Fruit fly (Drosophila melanogaster) whole organism, wandering third instar larva: ENCODE data around the gene ham.

Experiments
- Abd-B ChIP-seq: fragments of >200 bp; optimal IDR thresholded peaks from 2 replicates; lab custom pipeline; 2017; ENCODE audit warnings: missing biosample characterization, missing genetic modification characterization
- CG32264 ChIP-seq: fragments of 200-800 bp; sonication (Bioruptor generic); optimal IDR thresholded peaks from 2 replicates; lab custom pipeline; 2016; ENCODE audit warnings: missing biosample characterization, missing genetic modification characterization
- CG9705 ChIP-seq: fragments of 200-800 bp; sonication (Bioruptor generic); optimal IDR thresholded peaks from 2 replicates; lab custom pipeline; 2018; ENCODE audit warnings: missing biosample characterization, mild to moderate bottlenecking, missing genetic modification characterization
- CrebA ChIP-seq: fragments of 200-800 bp; sonication (Bioruptor generic); optimal IDR thresholded peaks from 2 replicates; lab custom pipeline; 2016; ENCODE audit warnings: missing biosample characterization, mild to moderate bottlenecking, missing genetic modification characterization, borderline replicate concordance
- Dfd ChIP-seq: fragments of >200 bp; optimal IDR thresholded peaks from 2 replicates; lab custom pipeline; 2017; ENCODE audit warnings: missing biosample characterization, missing genetic modification characterization
- Dif ChIP-seq: fragments of 200-275, 200-300 bp; sonication (Bioruptor generic); optimal IDR thresholded peaks from 2 replicates; lab custom pipeline; 2018; ENCODE audit warnings: missing biosample characterization, missing genetic modification characterization; ENCODE audit not compliant: partially characterized antibody
- GATAd ChIP-seq: sonication (Bioruptor generic); optimal IDR thresholded peaks from 2 replicates; lab custom pipeline; 2016; ENCODE audit warnings: missing biosample characterization, missing genetic modification characterization
- HLH106 ChIP-seq: fragments of 200-800 bp; optimal IDR thresholded peaks from 3 replicates; lab custom pipeline; 2019; ENCODE audit warnings: missing biosample characterization, mild to moderate bottlenecking, missing genetic modification characterization, moderate library complexity
- Hnf4 ChIP-seq: fragments of 200-800 bp; sonication (Bioruptor generic); optimal IDR thresholded peaks from 2 replicates; lab custom pipeline; 2016; ENCODE audit warnings: missing biosample characterization, mild to moderate bottlenecking, missing genetic modification characterization
- Hr83 ChIP-seq: fragments of 200-300 bp; sonication (Bioruptor generic); optimal IDR thresholded peaks from 2 replicates; lab custom pipeline; 2016; ENCODE audit warnings: missing biosample characterization, mild to moderate bottlenecking, missing genetic modification characterization, moderate library complexity; ENCODE audit not compliant: poor library complexity, severe bottlenecking
- Jra ChIP-seq: sonication (Bioruptor generic); optimal IDR thresholded peaks from 2 replicates; lab custom pipeline; 2016; ENCODE audit warnings: missing biosample characterization, missing genetic modification characterization
- Mio ChIP-seq: sonication (Bioruptor generic); optimal IDR thresholded peaks from 2 replicates; lab custom pipeline; 2016; ENCODE audit warnings: missing biosample characterization, missing genetic modification characterization
- Myc ChIP-seq: fragments of >200 bp; optimal IDR thresholded peaks from 2 replicates; lab custom pipeline; 2017
- N ChIP-seq: fragments of >200 bp; optimal IDR thresholded peaks from 2 replicates; lab custom pipeline; 2018; ENCODE audit warnings: missing biosample characterization, missing external identifiers, missing genetic modification characterization
- OdsH ChIP-seq: fragments of 200-800 bp; sonication (Bioruptor generic); optimal IDR thresholded peaks from 2 replicates; lab custom pipeline; 2016; ENCODE audit warnings: missing biosample characterization, mild to moderate bottlenecking, missing genetic modification characterization
- Rel ChIP-seq, 2 experiments: fragments of 200-800 bp; sonication (Bioruptor generic) in 1 of 2; optimal IDR thresholded peaks; 2 replicates in 1 of 2; 3 replicates in 1 of 2; lab custom pipeline; 2016 to 2019; ENCODE audit warnings: mild to moderate bottlenecking in 2 of 2, missing biosample characterization in 2 of 2, missing genetic modification characterization in 2 of 2, moderate library complexity in 1 of 2
- Sp1 ChIP-seq: fragments of 200-800 bp; sonication (Bioruptor generic); optimal IDR thresholded peaks from 3 replicates; lab custom pipeline; 2019; ENCODE audit warnings: missing biosample characterization, mild to moderate bottlenecking, missing genetic modification characterization, moderate library complexity
- Vsx2 ChIP-seq: fragments of 200-300, 225-300 bp; sonication (Bioruptor generic); optimal IDR thresholded peaks from 2 replicates; lab custom pipeline; 2018; ENCODE audit warnings: missing biosample characterization, missing genetic modification characterization; ENCODE audit not compliant: partially characterized antibody
- br ChIP-seq: fragments of 200-800 bp; sonication (Bioruptor generic); optimal IDR thresholded peaks from 2 replicates; lab custom pipeline; 2016; ENCODE audit warnings: missing biosample characterization, missing genetic modification characterization
- brk ChIP-seq: fragments of 200-800 bp; sonication (Bioruptor generic); optimal IDR thresholded peaks from 2 replicates; lab custom pipeline; 2016; ENCODE audit warnings: missing biosample characterization, mild to moderate bottlenecking, missing genetic modification characterization
- dl ChIP-seq, 2 experiments: fragments of 175-275, 200-275 bp in 1 of 2; fragments of 200-275 bp in 1 of 2; sonication (Bioruptor generic); optimal IDR thresholded peaks; lab custom pipeline; 2018; ENCODE audit warnings: mild to moderate bottlenecking in 2 of 2, missing biosample characterization in 2 of 2, missing genetic modification characterization in 2 of 2, moderate library complexity in 2 of 2; ENCODE audit not compliant: partially characterized antibody in 2 of 2, insufficient read depth in 1 of 2
- dmrt93B ChIP-seq: fragments of 200-800 bp; sonication (Bioruptor generic); optimal IDR thresholded peaks from 2 replicates; lab custom pipeline; 2018; ENCODE audit warnings: missing biosample characterization, mild to moderate bottlenecking, missing genetic modification characterization
- ey ChIP-seq: fragments of 200-800 bp; sonication (Bioruptor generic); optimal IDR thresholded peaks from 2 replicates; lab custom pipeline; 2016; ENCODE audit warnings: missing biosample characterization, missing genetic modification characterization
- foxo ChIP-seq, 2 experiments: fragments of 200-800 bp; sonication (Bioruptor generic); optimal IDR thresholded peaks; 2 replicates in 1 of 2; 3 replicates in 1 of 2; lab custom pipeline; 2016 to 2017; ENCODE audit warnings: missing biosample characterization in 2 of 2, missing genetic modification characterization in 2 of 2
- fru ChIP-seq: fragments of 200-800 bp; sonication (Bioruptor generic); optimal IDR thresholded peaks from 3 replicates; lab custom pipeline; 2016; ENCODE audit warnings: missing biosample characterization, mild to moderate bottlenecking, missing genetic modification characterization
- jim ChIP-seq: fragments of 175-275, 200-325 bp; sonication (Bioruptor generic); optimal IDR thresholded peaks from 2 replicates; lab custom pipeline; 2016; ENCODE audit warnings: missing biosample characterization, mild to moderate bottlenecking, missing genetic modification characterization
- lola ChIP-seq: fragments of >200 bp; optimal IDR thresholded peaks from 2 replicates; lab custom pipeline; 2017; ENCODE audit warnings: missing biosample characterization, missing genetic modification characterization
- pan ChIP-seq: fragments of >200 bp; optimal IDR thresholded peaks from 2 replicates; lab custom pipeline; 2017
- rgr ChIP-seq: fragments of 200-800 bp; sonication (Bioruptor generic); optimal IDR thresholded peaks from 3 replicates; lab custom pipeline; 2016; ENCODE audit warnings: missing biosample characterization, mild to moderate bottlenecking, missing genetic modification characterization
- sv ChIP-seq: fragments of 200-800 bp; sonication (Bioruptor generic); optimal IDR thresholded peaks from 3 replicates; lab custom pipeline; 2016; ENCODE audit warnings: missing biosample characterization, missing genetic modification characterization
- tai ChIP-seq: sonication (Bioruptor generic); optimal IDR thresholded peaks from 2 replicates; lab custom pipeline; 2016; ENCODE audit warnings: missing biosample characterization, missing genetic modification characterization
- usp ChIP-seq: fragments of >200 bp; optimal IDR thresholded peaks from 2 replicates; lab custom pipeline; 2017; ENCODE audit warnings: missing biosample characterization, missing genetic modification characterization

The ham gene

dm6 chr2L:18735553-18736167, 57.0 kb downstream of the ham start:
- TF ChIP-seq sv (GFP tag; lab: Kevin White, UChicago) (no peak), Hr83 (no peak), rgr (GFP tag; lab: Kevin White, UChicago) (no peak), Jra (GFP tag; lab: Kevin White, UChicago) (no peak), fru (GFP tag; lab: Kevin White, UChicago) (no peak), N (no peak), GATAd (no peak), Abd-B (no peak), pan (lab: Kevin White, UChicago) (no peak), brk (GFP tag; lab: Kevin White, UChicago) (no peak), Sp1 (GFP tag; lab: Kevin White, UChicago) (no peak), ey (no peak), Rel (GFP tag; optimal IDR thresholded peaks at IDR 0.05; lab: Kevin White, UChicago) (no peak), Rel (tag; optimal IDR thresholded peaks at IDR 0.05; lab: Kevin White, UChicago) (no peak), foxo (GFP tag; optimal IDR thresholded peaks at IDR 0.05; lab: Kevin White, UChicago) (no peak)

dm6 chr2L:18732760-18733530, 59.8 kb downstream of the ham start:
- TF ChIP-seq usp (GFP tag; lab: Kevin White, UChicago) = no peak
- TF ChIP-seq OdsH = no peak
- no peak for TF ChIP-seq N
- TF ChIP-seq lola (GFP tag; lab: Kevin White, UChicago) = no peak
- TF ChIP-seq CG9705 = no peak
- TF ChIP-seq brk (GFP tag; lab: Kevin White, UChicago) = no peak
- no peak for TF ChIP-seq Rel (GFP tag; optimal IDR thresholded peaks at IDR 0.05; lab: Kevin White, UChicago)
- no peak for TF ChIP-seq Rel (tag; optimal IDR thresholded peaks at IDR 0.05; lab: Kevin White, UChicago)
- TF ChIP-seq rgr (GFP tag; lab: Kevin White, UChicago) = no peak
- TF ChIP-seq Dif (GFP tag; lab: Kevin White, UChicago) = peak; percentile 17
- TF ChIP-seq Vsx2 = peak; percentile 45

- TF ChIP-seq jim (GFP tag; lab: Kevin White, UChicago) (no peak), CrebA (GFP tag; lab: Kevin White, UChicago) (no peak), Dif (GFP tag; lab: Kevin White, UChicago) (no peak), Rel (GFP tag; optimal IDR thresholded peaks at IDR 0.05; lab: Kevin White, UChicago) (no peak), Rel (tag; optimal IDR thresholded peaks at IDR 0.05; lab: Kevin White, UChicago) (no peak), tai (GFP tag; lab: Kevin White, UChicago) (no peak)
- TF ChIP-seq, all 38 proteins: peak for 0
These were observed 60.4 kb downstream of the ham start, which contains the start of gene CG10348 for dm6 chr2L:18732291-18732690. Gene CG10348 (minus strand): TSS chr2L:18732524.

- TF ChIP-seq Mio (GFP tag; lab: Kevin White, UChicago) (no peak), Sp1 (GFP tag; lab: Kevin White, UChicago) (no peak), Jra (GFP tag; lab: Kevin White, UChicago) (no peak), Dfd (GFP tag; lab: Kevin White, UChicago) (no peak), ey (no peak), Vsx2 (no peak), dmrt93B (GFP tag; lab: Kevin White, UChicago) (no peak), br (GFP tag; lab: Kevin White, UChicago) (no peak), Myc (lab: Kevin White, UChicago) (no peak), OdsH (no peak)
These were observed 64.7 kb downstream of the ham start for dm6 chr2L:18727986-18728385.

dm6 chr2L:18724842-18725241, 67.9 kb downstream of the ham start:
- TF ChIP-seq lola (GFP tag; lab: Kevin White, UChicago) (no peak), Sp1 (GFP tag; lab: Kevin White, UChicago) (no peak), CG32264 (GFP tag; lab: Kevin White, UChicago) (no peak), dmrt93B (GFP tag; lab: Kevin White, UChicago) (no peak), Hr83 (no peak), tai (GFP tag; lab: Kevin White, UChicago) (no peak), CrebA (GFP tag; lab: Kevin White, UChicago) (no peak), Hnf4 (no peak), fru (GFP tag; lab: Kevin White, UChicago) (no peak), CG9705 (no peak), Rel (GFP tag; optimal IDR thresholded peaks at IDR 0.05; lab: Kevin White, UChicago) (no peak), Rel (tag; optimal IDR thresholded peaks at IDR 0.05; lab: Kevin White, UChicago) (no peak), dl (GFP tag; optimal IDR thresholded peaks at IDR 0.05; lab: Kevin White, UChicago; ENCODE audit: insufficient read depth in 1 of 2, partially characterized antibody in 2 of 2) (no peak), HLH106 (no peak)
